Worm (Caenorhabditis elegans) whole organism, mixed stage, embryonic: ENCODE results near the gene srh-139.

ENCODE experiments used
- M03D4.4 ChIP-seq: sonication (generic microtip); optimal IDR thresholded peaks from 2 replicates; lab custom pipeline; 2017; ENCODE audit warnings: mild to moderate bottlenecking, missing genetic modification characterization, missing compliant biosample characterization
- ceh-43 ChIP-seq: fragments of 200-800 bp; sonication (Bioruptor generic); optimal IDR thresholded peaks from 2 replicates; lab custom pipeline; 2018; ENCODE audit warnings: mild to moderate bottlenecking, missing genetic modification characterization, moderate library complexity, missing compliant biosample characterization
- elt-3 ChIP-seq: fragments of 150-350 bp; optimal IDR thresholded peaks from 2 replicates; lab custom pipeline; 2014; ENCODE audit warnings: missing biosample characterization, missing genetic modification characterization
- lin-32 ChIP-seq: fragments of 200-800 bp; sonication (Bioruptor generic); optimal IDR thresholded peaks from 2 replicates; lab custom pipeline; 2018; ENCODE audit warnings: mild to moderate bottlenecking, missing genetic modification characterization, missing compliant biosample characterization
- mab-5 ChIP-seq: fragments of 150-350 bp; optimal IDR thresholded peaks from 2 replicates; lab custom pipeline; 2014; ENCODE audit warnings: missing biosample characterization, missing genetic modification characterization
- mep-1 ChIP-seq: fragments of 150-350 bp; optimal IDR thresholded peaks from 2 replicates; lab custom pipeline; 2017; ENCODE audit warnings: missing biosample characterization, missing genetic modification reagents, missing genetic modification characterization, inconsistent platforms
- nhr-237 ChIP-seq: fragments of 150-350 bp; optimal IDR thresholded peaks from 2 replicates; lab custom pipeline; 2014; ENCODE audit warnings: missing biosample characterization, missing genetic modification characterization
- pha-4 ChIP-seq: fragments of 150-350 bp; optimal IDR thresholded peaks from 2 replicates; lab custom pipeline; 2018; ENCODE audit warnings: missing biosample characterization, missing genetic modification reagents, missing genetic modification characterization
- snpc-4 ChIP-seq: fragments of 150-350 bp; optimal IDR thresholded peaks from 2 replicates; lab custom pipeline; 2014; ENCODE audit warnings: missing biosample characterization, missing genetic modification characterization
- sptf-1 ChIP-seq: sonication (generic microtip); optimal IDR thresholded peaks from 2 replicates; lab custom pipeline; 2017; ENCODE audit warnings: mild to moderate bottlenecking, missing genetic modification characterization, moderate library complexity, missing compliant biosample characterization
- unc-62 ChIP-seq: fragments of 150-350 bp; optimal IDR thresholded peaks from 2 replicates; lab custom pipeline; 2014; ENCODE audit warnings: missing biosample characterization, missing genetic modification reagents, missing genetic modification characterization
- ztf-11 ChIP-seq: fragments of 150-350 bp; optimal IDR thresholded peaks from 2 replicates; lab custom pipeline; 2014; ENCODE audit warnings: missing biosample characterization, missing genetic modification characterization

ce11 chrV:16455065-16455464, 28.7 kb upstream of the srh-139 start, which contains the start of gene str-14:
- TF ChIP-seq elt-3, result no peak
- TF ChIP-seq nhr-237 (tag; lab: Kevin White, UChicago), result no peak
- no peak for TF ChIP-seq unc-62 (GFP tag; lab: Kevin White, UChicago)
- no peak for TF ChIP-seq ztf-11 (tag; lab: Kevin White, UChicago)
- no peak for TF ChIP-seq mab-5
- TF ChIP-seq lin-32 (GFP tag; lab: Kevin White, UChicago), result no peak
- TF ChIP-seq pha-4 (tag; lab: Kevin White, UChicago), result no peak
- no peak for TF ChIP-seq mep-1 (tag; lab: Kevin White, UChicago)
- TF ChIP-seq sptf-1, result no peak
- TF ChIP-seq ceh-43, result no peak
- TF ChIP-seq snpc-4 (tag; lab: Kevin White, UChicago), result no peak
- TF ChIP-seq M03D4.4 (tag; lab: Kevin White, UChicago), result no peak
